Fruit fly (Drosophila melanogaster) whole organism, pupa: ENCODE data around the gene Mul1.

Experiments
- CG17806 ChIP-seq: fragments of 200-800 bp; sonication (Bioruptor generic); optimal IDR thresholded peaks from 2 replicates; lab custom pipeline; 2018; ENCODE audit warnings: missing biosample characterization, mild to moderate bottlenecking, missing genetic modification characterization, moderate library complexity
- CG34367 ChIP-seq: fragments of 200-800 bp; sonication (Bioruptor generic); optimal IDR thresholded peaks from 2 replicates; lab custom pipeline; 2018; ENCODE audit warnings: missing biosample characterization, mild to moderate bottlenecking, missing genetic modification characterization
- CG4496 ChIP-seq: fragments of 200-800 bp; sonication (Bioruptor generic); IDR thresholded peaks from 3 replicates; pipeline ENCODE4 v1.3.6; 2022; ENCODE audit warnings: missing biosample characterization, missing genetic modification characterization
- CG8301 ChIP-seq: fragments of 200-800 bp; sonication (Bioruptor generic); optimal IDR thresholded peaks from 2 replicates; lab custom pipeline; 2018; ENCODE audit warnings: missing biosample characterization, mild to moderate bottlenecking, missing genetic modification characterization
- Ets98B ChIP-seq: fragments of 200-800 bp; sonication (Bioruptor generic); IDR thresholded peaks from 2 replicates; pipeline ENCODE4 v1.3.6; 2022; ENCODE audit warnings: missing biosample characterization, missing genetic modification characterization
- Pif1A ChIP-seq: fragments of 200-800 bp; sonication (Bioruptor generic); optimal IDR thresholded peaks from 3 replicates; lab custom pipeline; 2016; ENCODE audit warnings: missing biosample characterization, missing genetic modification characterization
- fd96Ca ChIP-seq: fragments of 200-800 bp; sonication (Bioruptor generic); IDR thresholded peaks from 3 replicates; pipeline ENCODE4 v1.3.6; 2022; ENCODE audit warnings: missing biosample characterization, missing genetic modification characterization

- TF ChIP-seq fd96Ca (no peak), CG8301 (tag; lab: Kevin White, UChicago) (no peak), CG34367 (tag; lab: Kevin White, UChicago) (no peak), Pif1A (GFP tag; lab: Kevin White, UChicago) (no peak), CG4496 (GFP tag; lab: Robert Waterston, UW) (no peak), Ets98B (GFP tag; lab: Robert Waterston, UW) (no peak), CG17806 (no peak)
These were observed 3.2 kb downstream of the Mul1 start for dm6 chr3L:4024464-4024863.
